Worm (Caenorhabditis elegans): ENCODE data around the gene F26G1.5.

DNA sequence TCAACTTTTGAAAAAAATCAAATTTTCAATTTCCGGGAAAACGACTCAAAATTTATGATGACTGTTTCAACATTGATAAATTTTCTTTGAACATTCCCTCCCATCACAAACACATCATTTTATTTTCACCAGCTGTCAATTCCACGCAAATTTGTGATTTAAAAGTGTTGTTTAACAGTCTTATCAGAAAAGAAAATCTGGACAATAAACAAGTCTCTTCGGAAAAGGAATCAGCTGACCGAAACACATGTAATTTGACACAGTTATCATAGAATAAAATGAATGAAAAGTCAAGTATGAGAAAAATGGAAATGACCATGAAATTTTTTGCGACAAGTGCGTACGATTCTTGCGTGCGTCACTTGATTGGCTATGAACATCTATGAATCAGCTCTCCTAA lies 2.1 kb downstream of the F26G1.5 start:
- TF ChIP-seq ama-1 (optimal IDR thresholded peaks at IDR 0.05) = no peak
- TF ChIP-seq aly-1 (tag; optimal IDR thresholded peaks at IDR 0.05) = no peak
- TF ChIP-seq hmbx-1 (tag; optimal IDR thresholded peaks at IDR 0.05) = no peak
- no peak for TF ChIP-seq hmg-4 (GFP tag; optimal IDR thresholded peaks at IDR 0.05)

Measured in whole organism, early embryonic.